Worm (Caenorhabditis elegans) whole organism, mixed stage, embryonic: ENCODE measurements around the gene Y37D8A.4.

Experiments used
- bed-3 ChIP-seq: fragments of 200-800 bp; sonication (Bioruptor generic); optimal IDR thresholded peaks from 3 replicates; lab custom pipeline; 2018; ENCODE audit warnings: mild to moderate bottlenecking, missing genetic modification characterization, moderate library complexity, missing compliant biosample characterization
- blmp-1 ChIP-seq: fragments of 150-350 bp; optimal IDR thresholded peaks from 2 replicates; lab custom pipeline; 2014; ENCODE audit warnings: missing biosample characterization, missing genetic modification characterization
- ceh-39 ChIP-seq: fragments of 150-350 bp; optimal IDR thresholded peaks from 2 replicates; lab custom pipeline; 2014; ENCODE audit warnings: missing biosample characterization, missing genetic modification characterization
- ceh-43 ChIP-seq: fragments of 200-800 bp; sonication (Bioruptor generic); optimal IDR thresholded peaks from 2 replicates; lab custom pipeline; 2018; ENCODE audit warnings: mild to moderate bottlenecking, missing genetic modification characterization, moderate library complexity, missing compliant biosample characterization
- ceh-83 ChIP-seq: fragments of 200-800 bp; sonication (Bioruptor generic); optimal IDR thresholded peaks from 2 replicates; lab custom pipeline; 2018; ENCODE audit warnings: mild to moderate bottlenecking, missing genetic modification characterization, missing compliant biosample characterization
- cnd-1 ChIP-seq: fragments of 200-800 bp; sonication (Bioruptor generic); optimal IDR thresholded peaks from 2 replicates; lab custom pipeline; 2018; ENCODE audit warnings: mild to moderate bottlenecking, missing genetic modification characterization, missing compliant biosample characterization
- drap-1 ChIP-seq: fragments of 200-800 bp; sonication (Bioruptor generic); optimal IDR thresholded peaks from 3 replicates; lab custom pipeline; 2018; ENCODE audit warnings: mild to moderate bottlenecking, missing genetic modification characterization, missing compliant biosample characterization
- elt-1 ChIP-seq: sonication (generic microtip); optimal IDR thresholded peaks from 2 replicates; lab custom pipeline; 2017; ENCODE audit warnings: missing genetic modification characterization, mild to moderate bottlenecking, missing compliant biosample characterization, antibody characterized with exemption, moderate library complexity, borderline replicate concordance; ENCODE audit not compliant: insufficient read depth
- elt-3 ChIP-seq: fragments of 150-350 bp; optimal IDR thresholded peaks from 2 replicates; lab custom pipeline; 2014; ENCODE audit warnings: missing biosample characterization, missing genetic modification characterization
- flh-1 ChIP-seq: fragments of 200-800 bp; sonication (Bioruptor generic); optimal IDR thresholded peaks from 2 replicates; lab custom pipeline; 2018; ENCODE audit warnings: mild to moderate bottlenecking, missing genetic modification characterization, moderate library complexity, missing compliant biosample characterization
- ham-2 ChIP-seq: fragments of 200-800 bp; sonication (Bioruptor generic); optimal IDR thresholded peaks from 2 replicates; lab custom pipeline; 2018; ENCODE audit warnings: mild to moderate bottlenecking, missing genetic modification characterization, missing compliant biosample characterization
- hlh-1 ChIP-seq: fragments of 150-350 bp; optimal IDR thresholded peaks from 2 replicates; lab custom pipeline; 2014; ENCODE audit warnings: missing biosample characterization, missing genetic modification reagents, missing genetic modification characterization
- lin-13 ChIP-seq: fragments of 150-350 bp; optimal IDR thresholded peaks from 2 replicates; lab custom pipeline; 2014; ENCODE audit warnings: missing biosample characterization, missing genetic modification characterization
- lin-32 ChIP-seq: fragments of 200-800 bp; sonication (Bioruptor generic); optimal IDR thresholded peaks from 2 replicates; lab custom pipeline; 2018; ENCODE audit warnings: mild to moderate bottlenecking, missing genetic modification characterization, missing compliant biosample characterization
- lsy-2 ChIP-seq: fragments of 150-350 bp; optimal IDR thresholded peaks from 2 replicates; lab custom pipeline; 2014; ENCODE audit warnings: missing biosample characterization, missing genetic modification characterization
- mab-5 ChIP-seq: fragments of 150-350 bp; optimal IDR thresholded peaks from 2 replicates; lab custom pipeline; 2014; ENCODE audit warnings: missing biosample characterization, missing genetic modification characterization
- mep-1 ChIP-seq: fragments of 150-350 bp; optimal IDR thresholded peaks from 2 replicates; lab custom pipeline; 2017; ENCODE audit warnings: missing biosample characterization, missing genetic modification reagents, missing genetic modification characterization, inconsistent platforms
- mls-2 ChIP-seq: sonication (generic microtip); optimal IDR thresholded peaks from 2 replicates; lab custom pipeline; 2016; ENCODE audit warnings: mild to moderate bottlenecking, missing genetic modification characterization, moderate library complexity, missing compliant biosample characterization
- nhr-12 ChIP-seq: fragments of 150-350 bp; optimal IDR thresholded peaks from 2 replicates; lab custom pipeline; 2014; ENCODE audit warnings: missing biosample characterization, missing genetic modification characterization
- nhr-28 ChIP-seq: fragments of 150-350 bp; optimal IDR thresholded peaks from 2 replicates; lab custom pipeline; 2014; ENCODE audit warnings: missing biosample characterization, missing genetic modification characterization
- nhr-76 ChIP-seq: sonication (generic microtip); optimal IDR thresholded peaks from 2 replicates; lab custom pipeline; 2017; ENCODE audit warnings: missing biosample characterization, missing genetic modification characterization
- pha-4 ChIP-seq: fragments of 150-350 bp; optimal IDR thresholded peaks from 2 replicates; lab custom pipeline; 2018; ENCODE audit warnings: missing biosample characterization, missing genetic modification reagents, missing genetic modification characterization
- tbx-8 ChIP-seq: fragments of 200-800 bp; sonication (Bioruptor generic); optimal IDR thresholded peaks from 2 replicates; lab custom pipeline; 2018; ENCODE audit warnings: mild to moderate bottlenecking, missing genetic modification characterization, moderate library complexity, missing compliant biosample characterization
- unc-120 ChIP-seq: sonication (generic microtip); optimal IDR thresholded peaks from 2 replicates; lab custom pipeline; 2017; ENCODE audit warnings: missing genetic modification characterization, missing compliant biosample characterization; ENCODE audit not compliant: poor library complexity, severe bottlenecking
- unc-62 ChIP-seq: fragments of 150-350 bp; optimal IDR thresholded peaks from 2 replicates; lab custom pipeline; 2014; ENCODE audit warnings: missing biosample characterization, missing genetic modification reagents, missing genetic modification characterization
- zip-8 ChIP-seq: fragments of 150-350 bp; optimal IDR thresholded peaks from 2 replicates; lab custom pipeline; 2014; ENCODE audit warnings: missing biosample characterization, missing genetic modification characterization
- ztf-11 ChIP-seq: fragments of 150-350 bp; optimal IDR thresholded peaks from 2 replicates; lab custom pipeline; 2014; ENCODE audit warnings: missing biosample characterization, missing genetic modification characterization

Gene Y37D8A.4

DNA sequence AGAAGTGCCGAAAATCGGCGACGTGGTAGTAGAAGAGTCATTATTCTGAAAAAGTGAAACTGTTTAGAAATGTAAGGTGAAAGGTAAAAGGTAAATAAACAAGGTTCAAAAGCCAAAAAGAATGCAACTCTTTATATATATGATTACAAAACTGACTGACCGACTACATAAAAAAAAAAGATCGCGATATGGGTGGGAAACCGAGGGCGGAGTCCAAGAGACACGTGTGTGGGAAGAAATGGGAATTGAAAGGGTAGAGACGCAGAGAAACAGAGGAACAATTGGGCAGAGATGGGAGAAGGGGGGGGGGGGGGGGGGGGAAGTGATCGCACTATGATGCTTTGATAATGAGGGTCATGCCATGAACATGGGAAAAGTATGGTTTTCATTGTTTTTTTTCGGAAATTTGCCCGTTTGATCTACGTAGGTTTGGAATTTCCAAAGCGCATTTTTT is at the start of gene Y37D8A.4:
TSS of gene Y37D8A.4 (minus strand) at position 51 of the 454 bp plus-strand sequence.
- TF ChIP-seq hlh-1 (tag; lab: Kevin White, UChicago) = no peak
- no peak for TF ChIP-seq tbx-8
- TF ChIP-seq nhr-76 (tag; lab: Kevin White, UChicago) = no peak
- no peak for TF ChIP-seq ztf-11 (tag; lab: Kevin White, UChicago)
- TF ChIP-seq ceh-39 (tag; lab: Kevin White, UChicago) = no peak
- no peak for TF ChIP-seq lsy-2 (tag; lab: Kevin White, UChicago)
- no peak for TF ChIP-seq lin-32 (GFP tag; lab: Kevin White, UChicago)
- no peak for TF ChIP-seq nhr-12 (tag; lab: Kevin White, UChicago)
- TF ChIP-seq zip-8 (tag; lab: Kevin White, UChicago) = no peak
- TF ChIP-seq cnd-1 (tag; lab: Kevin White, UChicago) = no peak
- TF ChIP-seq mls-2 = no peak
- no peak for TF ChIP-seq ceh-43 (GFP tag; lab: Kevin White, UChicago)
- TF ChIP-seq flh-1 (GFP tag; lab: Kevin White, UChicago) = no peak
- TF ChIP-seq ceh-83 (GFP tag; lab: Kevin White, UChicago) = no peak
- no peak for TF ChIP-seq nhr-28 (tag; lab: Kevin White, UChicago)

DNA sequence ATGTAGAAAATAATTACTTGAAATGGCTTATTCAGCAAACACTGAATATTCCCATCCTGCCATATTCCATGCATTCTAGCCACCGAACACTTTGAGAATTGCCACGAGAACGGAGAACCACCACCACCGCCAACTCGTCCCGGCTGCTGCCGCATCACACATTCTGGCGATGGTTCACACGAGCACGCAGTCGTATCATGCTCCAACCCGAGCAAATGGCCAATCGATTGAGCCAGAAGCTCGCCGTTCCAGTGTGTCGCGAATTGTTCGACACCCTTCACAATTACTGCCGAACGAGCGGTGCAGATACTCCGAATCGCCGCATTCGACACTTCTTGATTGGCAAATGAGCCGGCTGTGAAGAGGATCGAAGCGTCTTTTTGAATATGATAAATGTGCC is 46.4 kb upstream of the Y37D8A.4 start:
- no peak for TF ChIP-seq lin-32 (GFP tag; lab: Kevin White, UChicago)

DNA sequence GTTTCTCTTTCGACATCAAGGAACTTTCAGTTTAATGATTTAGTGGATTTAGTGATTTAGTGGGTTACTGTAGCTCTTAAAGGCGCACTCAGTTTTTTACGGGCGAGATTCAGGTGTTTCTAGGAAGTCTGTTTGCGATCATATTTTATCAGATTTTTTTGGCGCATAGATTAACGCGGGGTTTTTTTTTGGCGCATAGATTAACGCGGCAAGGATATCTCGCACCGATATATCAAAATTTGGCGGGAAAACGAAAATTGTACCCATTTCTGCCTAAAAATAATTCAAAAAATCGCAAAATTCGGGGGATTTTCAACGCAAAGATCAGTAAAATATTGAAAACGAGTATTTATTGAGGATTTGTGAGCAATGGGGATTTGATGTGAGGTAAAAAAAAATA is 41.9 kb upstream of the Y37D8A.4 start:
- no peak for TF ChIP-seq lin-13 (tag; lab: Kevin White, UChicago)
- TF ChIP-seq elt-3 (tag; lab: Kevin White, UChicago) = no peak
- TF ChIP-seq mep-1 (tag; lab: Kevin White, UChicago) = no peak
- TF ChIP-seq elt-1 (tag; lab: Kevin White, UChicago) = no peak
- TF ChIP-seq ztf-11 (tag; lab: Kevin White, UChicago) = no peak
- TF ChIP-seq mab-5 = no peak

DNA sequence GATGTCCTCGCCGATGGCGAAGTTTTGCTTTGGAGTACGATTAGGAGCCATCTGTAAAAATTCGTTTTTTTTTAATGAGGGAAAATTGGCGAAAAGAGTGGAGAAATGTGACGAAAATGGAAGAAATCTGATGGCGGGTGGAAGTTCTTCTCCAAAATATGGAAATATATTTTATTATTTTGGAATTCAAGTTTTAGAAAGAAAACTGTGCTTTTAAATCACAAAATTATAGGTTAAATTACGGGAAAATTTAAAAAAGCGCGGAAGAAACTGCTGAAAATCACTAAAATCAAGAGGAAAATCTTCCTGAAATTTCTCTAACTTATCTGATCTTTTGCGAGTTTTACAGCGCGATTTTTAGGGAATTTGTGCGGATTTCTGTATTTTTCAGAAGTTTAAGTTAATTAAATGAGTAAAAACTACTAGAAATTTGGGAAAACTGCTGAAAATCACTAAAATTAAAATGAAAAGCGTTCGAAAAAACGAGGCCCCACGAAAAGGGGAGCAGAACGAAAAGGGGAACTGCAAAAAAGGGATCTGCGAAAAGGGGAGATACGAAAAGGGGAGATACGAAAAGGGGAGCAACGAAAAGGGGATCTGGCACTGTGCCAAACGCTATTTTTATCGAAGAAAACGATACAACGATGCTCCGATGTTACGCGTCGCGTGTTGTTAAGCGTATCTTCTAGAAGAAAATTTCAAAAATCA is 38.9 kb upstream of the Y37D8A.4 start, which contains the start of the genes cec-7 and enu-3.5:
TSS of gene cec-7 (minus strand) at position 51 of the 708 bp plus-strand sequence.
TSS of gene enu-3.5 (plus strand) at position 670 of the 708 bp plus-strand sequence.
- no peak for TF ChIP-seq nhr-28 (tag; lab: Kevin White, UChicago)
- TF ChIP-seq mls-2 = no peak
- TF ChIP-seq ham-2 = no peak
- no peak for TF ChIP-seq cnd-1 (tag; lab: Kevin White, UChicago)
- TF ChIP-seq nhr-76 (tag; lab: Kevin White, UChicago) = no peak
- no peak for TF ChIP-seq ztf-11 (tag; lab: Kevin White, UChicago)
- TF ChIP-seq elt-1 (tag; lab: Kevin White, UChicago) = no peak

DNA sequence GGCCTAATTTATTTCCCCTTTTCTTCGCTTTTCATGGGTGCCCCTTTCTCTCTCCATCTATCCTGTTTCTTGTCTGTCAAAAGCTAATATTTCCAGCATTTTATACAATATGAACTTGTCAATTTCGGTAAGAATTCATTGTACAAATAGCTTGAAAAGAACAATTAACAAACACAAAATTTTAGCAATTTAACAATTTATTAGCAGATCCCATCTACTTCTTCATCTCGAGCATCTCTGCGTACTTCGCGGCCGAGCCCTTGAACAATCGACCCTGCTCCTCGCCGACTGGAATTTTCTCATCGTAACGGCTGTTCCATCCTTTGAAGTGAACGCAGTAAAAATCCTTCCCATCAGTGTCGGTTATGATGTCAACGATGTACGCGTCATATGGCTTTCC is 36.9 kb upstream of the Y37D8A.4 start:
- no peak for TF ChIP-seq cnd-1 (tag; lab: Kevin White, UChicago)
- no peak for TF ChIP-seq hlh-1 (tag; lab: Kevin White, UChicago)
- TF ChIP-seq nhr-28 (tag; lab: Kevin White, UChicago) = no peak
- TF ChIP-seq lsy-2 (tag; lab: Kevin White, UChicago) = no peak
- no peak for TF ChIP-seq nhr-76 (tag; lab: Kevin White, UChicago)
- no peak for TF ChIP-seq mab-5
- no peak for TF ChIP-seq zip-8 (tag; lab: Kevin White, UChicago)
- no peak for TF ChIP-seq bed-3 (GFP tag; lab: Kevin White, UChicago)
- TF ChIP-seq elt-1 (tag; lab: Kevin White, UChicago) = no peak
- TF ChIP-seq blmp-1 (tag; lab: Kevin White, UChicago) = no peak
- TF ChIP-seq ceh-39 (tag; lab: Kevin White, UChicago) = no peak
- TF ChIP-seq pha-4 (tag; lab: Kevin White, UChicago) = no peak
- TF ChIP-seq mls-2 = no peak
- TF ChIP-seq lin-13 (tag; lab: Kevin White, UChicago) = no peak
- no peak for TF ChIP-seq ceh-83 (GFP tag; lab: Kevin White, UChicago)
- TF ChIP-seq tbx-8 = no peak
- TF ChIP-seq drap-1 (GFP tag; lab: Kevin White, UChicago) = no peak
- no peak for TF ChIP-seq unc-62 (GFP tag; lab: Kevin White, UChicago)
- TF ChIP-seq unc-120 (tag; lab: Kevin White, UChicago) = no peak
